Worm (Caenorhabditis elegans): Measurements from ENCODE around the gene vav-1.

Gene vav-1

ce11 chrX:9271886-9272285 lies 39.9 kb upstream of the vav-1 start:
- TF ChIP-seq ZK337.2 (GFP tag; IDR thresholded peaks at IDR 0.05) (no peak), dmd-8 (GFP tag; IDR thresholded peaks at IDR 0.05) (no peak), aly-2 (tag; optimal IDR thresholded peaks at IDR 0.05) (no peak), daf-16 (GFP tag; optimal IDR thresholded peaks at IDR 0.05) (no peak), daf-16 (tag; optimal IDR thresholded peaks at IDR 0.05) (no peak), unc-62 (GFP tag; optimal IDR thresholded peaks at IDR 0.05 in 1 of 2) (peak in 1 of 2 experiments; percentile 43), unc-62 (tag; optimal IDR thresholded peaks at IDR 0.05) (no peak), arid-1 (GFP tag; conservative IDR thresholded peaks at IDR 0.05) (no peak), pqm-1 (tag; optimal IDR thresholded peaks at IDR 0.05) (peak; percentile 80), lin-13 (GFP tag; optimal IDR thresholded peaks at IDR 0.05) (peak; percentile 18), Y105C5A.15 (GFP tag; IDR thresholded peaks at IDR 0.05) (no peak), nhr-77 (tag; optimal IDR thresholded peaks at IDR 0.05) (peak; percentile 25), zip-11 (GFP tag; IDR thresholded peaks at IDR 0.05) (no peak), lin-38 (GFP tag; IDR thresholded peaks at IDR 0.05) (no peak), nhr-10 (tag; optimal IDR thresholded peaks at IDR 0.05) (no peak), mep-1 (tag; optimal IDR thresholded peaks at IDR 0.05) (no peak), duxl-1 (tag; optimal IDR thresholded peaks at IDR 0.05; ENCODE audit: poor library complexity) (no peak), lir-3 (tag; optimal IDR thresholded peaks at IDR 0.05) (no peak), F26F4.8 (GFP tag; conservative IDR thresholded peaks at IDR 0.05) (no peak), lim-7 (GFP tag; IDR thresholded peaks at IDR 0.05) (no peak), skn-1 (tag; optimal IDR thresholded peaks at IDR 0.05) (no peak), dmd-6 (GFP tag; IDR thresholded peaks at IDR 0.05) (peak; percentile 82), gei-8 (GFP tag; optimal IDR thresholded peaks at IDR 0.05) (no peak), lin-15B (tag; optimal IDR thresholded peaks at IDR 0.05) (no peak), ceh-82 (tag; optimal IDR thresholded peaks at IDR 0.05) (no peak), mxl-2 (GFP tag; conservative IDR thresholded peaks at IDR 0.05) (no peak), unc-39 (tag; optimal IDR thresholded peaks at IDR 0.05) (no peak), lin-1 (GFP tag; IDR thresholded peaks at IDR 0.05) (no peak), ama-1 (optimal IDR thresholded peaks at IDR 0.05) (no peak), mxl-3 (GFP tag; optimal IDR thresholded peaks at IDR 0.05) (no peak), hlh-11 (tag; optimal IDR thresholded peaks at IDR 0.05) (no peak), saeg-2 (GFP tag; IDR thresholded peaks at IDR 0.05) (no peak), ceh-20 (GFP tag; IDR thresholded peaks at IDR 0.05) (no peak), ceh-62 (tag; optimal IDR thresholded peaks at IDR 0.05) (no peak), ZK546.5 (tag; optimal IDR thresholded peaks at IDR 0.05) (no peak), lin-39 (tag; optimal IDR thresholded peaks at IDR 0.05) (no peak), vab-7 (GFP tag; IDR thresholded peaks at IDR 0.05) (no peak), nhr-6 (tag; optimal IDR thresholded peaks at IDR 0.05) (peak; percentile 51), F37D6.2 (tag; optimal IDR thresholded peaks at IDR 0.05) (no peak), nhr-48 (tag; optimal IDR thresholded peaks at IDR 0.05) (no peak), nhr-42 (GFP tag; IDR thresholded peaks at IDR 0.05) (no peak), lin-29 (GFP tag; IDR thresholded peaks at IDR 0.05) (no peak), tra-1 (GFP tag; IDR thresholded peaks at IDR 0.05) (no peak), ztf-7 (tag; optimal IDR thresholded peaks at IDR 0.05) (no peak), tag-97 (GFP tag; IDR thresholded peaks at IDR 0.05) (no peak), attf-4 (tag; optimal IDR thresholded peaks at IDR 0.05) (no peak), php-3 (GFP tag; IDR thresholded peaks at IDR 0.05) (no peak; the same call in 1 of the 2 replicates), mdl-1 (tag; optimal IDR thresholded peaks at IDR 0.05) (no peak), hlh-30 (tag; optimal IDR thresholded peaks at IDR 0.05; ENCODE audit: insufficient read depth) (no peak), ctbp-1 (GFP tag; IDR thresholded peaks at IDR 0.05) (no peak), ztf-11 (tag; optimal IDR thresholded peaks at IDR 0.05) (no peak), zip-2 (tag; optimal IDR thresholded peaks at IDR 0.05) (no peak), jun-1 (tag; optimal IDR thresholded peaks at IDR 0.05) (no peak), dve-1 (tag; optimal IDR thresholded peaks at IDR 0.05; ENCODE audit: insufficient read depth) (peak; percentile 87), zag-1 (tag; optimal IDR thresholded peaks at IDR 0.05) (no peak)
